Worm (Caenorhabditis elegans) whole organism, L3 larva: ENCODE data around the gene atl-1.

Experiments
- R02D3.7 ChIP-seq: fragments of 150-350 bp; optimal IDR thresholded peaks from 2 replicates; lab custom pipeline; 2014; ENCODE audit warnings: missing biosample characterization, missing genetic modification characterization
- aly-2 ChIP-seq: fragments of 150-350 bp; optimal IDR thresholded peaks from 2 replicates; lab custom pipeline; 2014; ENCODE audit warnings: missing biosample characterization, missing genetic modification characterization
- ama-1 ChIP-seq: fragments of 150-350 bp; optimal IDR thresholded peaks from 2 replicates; lab custom pipeline; 2018
- ceh-28 ChIP-seq: fragments of 150-350 bp; optimal IDR thresholded peaks from 2 replicates; lab custom pipeline; 2014; ENCODE audit warnings: missing biosample characterization, missing genetic modification reagents, missing genetic modification characterization
- ceh-9 ChIP-seq: sonication (generic microtip); optimal IDR thresholded peaks from 2 replicates; lab custom pipeline; 2018; ENCODE audit warnings: missing biosample characterization, missing genetic modification characterization
- daf-12 ChIP-seq: fragments of 150-350 bp; optimal IDR thresholded peaks from 2 replicates; lab custom pipeline; 2014; ENCODE audit warnings: missing biosample characterization, missing genetic modification reagents, missing genetic modification characterization
- egl-27 ChIP-seq: sonication (generic microtip); optimal IDR thresholded peaks from 4 replicates; lab custom pipeline; 2017; ENCODE audit warnings: missing biosample characterization, missing genetic modification reagents, missing genetic modification characterization
- egl-5 ChIP-seq: fragments of 150-350 bp; optimal IDR thresholded peaks from 2 replicates; lab custom pipeline; 2017; ENCODE audit warnings: missing biosample characterization, missing genetic modification reagents, missing genetic modification characterization, inconsistent platforms
- elt-1 ChIP-seq: fragments of 150-350 bp; optimal IDR thresholded peaks from 2 replicates; lab custom pipeline; 2014; ENCODE audit warnings: missing biosample characterization, missing genetic modification characterization
- elt-2 ChIP-seq: sonication (generic microtip); optimal IDR thresholded peaks from 2 replicates; lab custom pipeline; 2016; ENCODE audit warnings: missing genetic modification reagents, mild to moderate bottlenecking, missing genetic modification characterization, missing compliant biosample characterization
- elt-3 ChIP-seq, 3 experiments: fragments of 150-350 bp in 1 of 3; sonication (generic microtip) in 2 of 3; optimal IDR thresholded peaks; 2 replicates in 2 of 3; 4 replicates in 1 of 3; lab custom pipeline; 2014 to 2017; ENCODE audit warnings: missing biosample characterization in 3 of 3, missing genetic modification characterization in 3 of 3
- fkh-2 ChIP-seq: fragments of 150-350 bp; optimal IDR thresholded peaks from 2 replicates; lab custom pipeline; 2014; ENCODE audit warnings: missing biosample characterization, missing genetic modification reagents, missing genetic modification characterization
- fos-1 ChIP-seq: fragments of 150-350 bp; optimal IDR thresholded peaks from 2 replicates; lab custom pipeline; 2014; ENCODE audit warnings: missing biosample characterization, missing genetic modification characterization
- hmg-11 ChIP-seq: sonication (generic microtip); optimal IDR thresholded peaks from 2 replicates; lab custom pipeline; 2016; ENCODE audit warnings: missing genetic modification characterization, missing compliant biosample characterization
- jun-1 ChIP-seq: fragments of 150-350 bp; optimal IDR thresholded peaks from 2 replicates; lab custom pipeline; 2014; ENCODE audit warnings: missing biosample characterization, missing genetic modification reagents, missing genetic modification characterization
- lin-15B ChIP-seq: fragments of 150-350 bp; optimal IDR thresholded peaks from 2 replicates; lab custom pipeline; 2014; ENCODE audit warnings: missing biosample characterization, missing genetic modification characterization
- lin-39 ChIP-seq: fragments of 150-350 bp; optimal IDR thresholded peaks from 2 replicates; lab custom pipeline; 2018; ENCODE audit warnings: missing biosample characterization, missing genetic modification reagents, missing genetic modification characterization
- lsy-12 ChIP-seq: sonication (generic microtip); optimal IDR thresholded peaks from 2 replicates; lab custom pipeline; 2016; ENCODE audit warnings: mild to moderate bottlenecking, missing genetic modification characterization, missing compliant biosample characterization
- nfya-1 ChIP-seq: sonication (generic microtip); optimal IDR thresholded peaks from 2 replicates; lab custom pipeline; 2017; ENCODE audit warnings: missing genetic modification characterization, mild to moderate bottlenecking, missing compliant biosample characterization, antibody characterized with exemption, moderate library complexity; ENCODE audit not compliant: insufficient read depth
- nhr-11 ChIP-seq: fragments of 150-350 bp; optimal IDR thresholded peaks from 2 replicates; lab custom pipeline; 2014; ENCODE audit warnings: missing biosample characterization, missing genetic modification characterization
- nhr-12 ChIP-seq: fragments of 150-350 bp; optimal IDR thresholded peaks from 2 replicates; lab custom pipeline; 2014; ENCODE audit warnings: missing biosample characterization, missing genetic modification characterization
- nhr-237 ChIP-seq: fragments of 150-350 bp; optimal IDR thresholded peaks from 2 replicates; lab custom pipeline; 2014; ENCODE audit warnings: missing biosample characterization, missing genetic modification characterization
- nhr-25 ChIP-seq: sonication (generic microtip); optimal IDR thresholded peaks from 2 replicates; lab custom pipeline; 2017; ENCODE audit warnings: missing biosample characterization, missing genetic modification characterization
- nhr-28 ChIP-seq: fragments of 150-350 bp; optimal IDR thresholded peaks from 2 replicates; lab custom pipeline; 2014; ENCODE audit warnings: missing biosample characterization, missing genetic modification characterization
- nhr-67 ChIP-seq: fragments of 150-350 bp; optimal IDR thresholded peaks from 2 replicates; lab custom pipeline; 2014; ENCODE audit warnings: missing biosample characterization, missing genetic modification characterization
- nhr-76 ChIP-seq: fragments of 150-350 bp; sonication (generic microtip); optimal IDR thresholded peaks from 5 replicates; lab custom pipeline; 2014; ENCODE audit warnings: missing biosample characterization, missing genetic modification characterization
- nhr-77 ChIP-seq: fragments of 150-350 bp; optimal IDR thresholded peaks from 2 replicates; lab custom pipeline; 2014; ENCODE audit warnings: missing biosample characterization, missing genetic modification characterization
- pha-4 ChIP-seq: fragments of 150-350 bp; optimal IDR thresholded peaks from 2 replicates; lab custom pipeline; 2014; ENCODE audit warnings: missing biosample characterization, missing genetic modification reagents, missing genetic modification characterization
- skn-1 ChIP-seq: fragments of 150-350 bp; optimal IDR thresholded peaks from 2 replicates; lab custom pipeline; 2014; ENCODE audit warnings: missing biosample characterization, missing genetic modification characterization
- snpc-4 ChIP-seq: fragments of 150-350 bp; optimal IDR thresholded peaks from 2 replicates; lab custom pipeline; 2014; ENCODE audit warnings: missing biosample characterization, missing genetic modification characterization
- unc-39 ChIP-seq: sonication (generic microtip); optimal IDR thresholded peaks from 4 replicates; lab custom pipeline; 2017; ENCODE audit warnings: missing biosample characterization, missing genetic modification characterization
- unc-62 ChIP-seq: fragments of 150-350 bp; sonication (generic microtip); optimal IDR thresholded peaks from 4 replicates; lab custom pipeline; 2014; ENCODE audit warnings: missing biosample characterization, missing genetic modification reagents, missing genetic modification characterization
- zag-1 ChIP-seq: fragments of 150-350 bp; optimal IDR thresholded peaks from 2 replicates; lab custom pipeline; 2014; ENCODE audit warnings: missing biosample characterization, missing genetic modification characterization
- ztf-11 ChIP-seq: fragments of 150-350 bp; optimal IDR thresholded peaks from 2 replicates; lab custom pipeline; 2014; ENCODE audit warnings: missing biosample characterization, missing genetic modification characterization
- ztf-4 ChIP-seq: fragments of 150-350 bp; optimal IDR thresholded peaks from 2 replicates; lab custom pipeline; 2014; ENCODE audit warnings: missing biosample characterization, missing genetic modification characterization

Gene atl-1

DNA sequence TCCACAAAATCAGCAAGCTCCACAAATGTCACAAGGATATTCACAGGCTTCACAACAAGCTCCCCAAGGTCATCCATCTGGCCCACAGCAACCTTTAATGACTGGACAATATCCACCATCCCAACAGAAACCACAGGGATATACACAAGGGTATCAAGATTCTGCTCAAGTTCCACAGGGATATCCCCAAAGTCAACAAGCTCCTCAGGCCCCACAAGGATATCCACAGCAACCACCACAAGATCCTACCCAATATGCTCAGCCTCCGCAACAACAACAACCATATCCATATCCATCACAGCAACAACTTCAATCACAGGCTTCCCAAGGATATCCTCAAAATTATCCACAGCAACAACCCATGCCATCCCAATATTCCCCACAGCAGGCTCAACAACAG lies 28.7 kb downstream of the atl-1 start:
- TF ChIP-seq lin-15B (tag; lab: Kevin White, UChicago): no peak
- TF ChIP-seq egl-27 (tag; lab: Kevin White, UChicago): no peak
- TF ChIP-seq R02D3.7 (tag; lab: Kevin White, UChicago): no peak
- TF ChIP-seq daf-12 (tag; lab: Kevin White, UChicago): no peak
- TF ChIP-seq pha-4 (tag; lab: Kevin White, UChicago): no peak
- TF ChIP-seq fos-1 (tag; lab: Kevin White, UChicago): no peak
- TF ChIP-seq elt-1: no peak
- no peak for TF ChIP-seq zag-1
- TF ChIP-seq nhr-25 (tag; lab: Kevin White, UChicago): no peak
- TF ChIP-seq nhr-12 (tag; lab: Kevin White, UChicago): no peak
- no peak for TF ChIP-seq hmg-11 (tag; lab: Kevin White, UChicago)
- TF ChIP-seq ama-1: no peak
- no peak for TF ChIP-seq unc-62
- no peak for TF ChIP-seq nhr-76 (tag; lab: Kevin White, UChicago)
- no peak for TF ChIP-seq elt-2 (tag; lab: Kevin White, UChicago)
- TF ChIP-seq jun-1 (tag; lab: Kevin White, UChicago): no peak

- TF ChIP-seq nhr-28 (no peak), aly-2 (tag; lab: Kevin White, UChicago) (no peak), fkh-2 (tag; lab: Kevin White, UChicago) (no peak), unc-62 (no peak), nfya-1 (tag; lab: Kevin White, UChicago) (no peak), lsy-12 (no peak), skn-1 (tag; lab: Kevin White, UChicago) (no peak), ceh-9 (tag; lab: Kevin White, UChicago) (no peak)
Measured at ce11 chrV:9616130-9616529, 29.3 kb downstream of the atl-1 start.

DNA sequence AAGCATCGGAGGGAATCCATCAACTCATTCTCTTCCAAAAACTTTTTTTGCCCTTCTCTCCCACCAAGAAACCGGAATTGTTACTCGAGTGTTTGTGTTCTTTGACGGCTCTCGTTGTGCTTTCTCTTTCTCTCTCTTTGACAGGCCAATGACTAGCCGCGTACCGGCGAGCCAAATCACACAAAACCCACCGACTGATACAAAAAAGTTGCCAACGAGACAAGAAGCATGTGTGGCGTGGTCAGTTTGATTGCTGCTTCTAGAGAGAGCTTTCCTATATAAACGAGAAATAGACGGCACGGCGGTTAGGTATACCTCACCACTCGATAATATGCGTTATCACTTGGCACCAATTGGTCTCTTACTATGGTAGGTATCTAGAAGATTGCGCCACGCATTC lies 29.7 kb downstream of the atl-1 start, which contains the start of gene pqn-63:
Gene pqn-63 (plus strand): TSS at position 307 of the 400 bp plus-strand sequence.
- TF ChIP-seq nhr-77 (tag; lab: Kevin White, UChicago): no peak
- TF ChIP-seq lin-39 (tag; lab: Kevin White, UChicago): no peak
- no peak for TF ChIP-seq nhr-237
- TF ChIP-seq pha-4 (tag; lab: Kevin White, UChicago): peak; percentile 42

DNA sequence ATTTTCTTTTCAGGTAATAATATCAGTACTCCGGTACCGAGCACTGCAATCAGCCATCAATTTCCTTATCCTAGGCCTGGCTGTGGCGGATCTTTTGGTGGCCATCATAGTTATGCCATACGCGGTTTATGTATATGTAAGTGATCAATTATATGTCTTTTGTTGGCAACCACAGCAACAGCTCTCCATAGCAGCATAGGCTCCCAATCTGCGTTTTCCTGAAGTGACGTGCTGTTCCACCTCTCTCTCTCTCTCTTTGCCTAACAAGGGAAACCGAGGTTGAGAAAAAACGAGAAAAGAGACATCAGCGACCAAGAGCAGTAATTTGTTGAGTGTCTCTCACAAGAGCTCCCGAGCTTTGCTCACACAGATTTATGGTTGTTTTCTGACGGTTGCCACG lies 36.2 kb downstream of the atl-1 start:
- no peak for TF ChIP-seq nhr-67 (tag; lab: Kevin White, UChicago)
- no peak for TF ChIP-seq nhr-11 (tag; lab: Kevin White, UChicago)
- TF ChIP-seq unc-39: no peak

ce11 chrV:9608256-9608655 lies 37.1 kb downstream of the atl-1 start, which contains the start of gene dop-2:
TSS of gene dop-2 (plus strand) at chrV:9608556.
- no peak for TF ChIP-seq ztf-11
- no peak for TF ChIP-seq ceh-28 (tag; lab: Kevin White, UChicago)
- TF ChIP-seq pha-4 (tag; lab: Kevin White, UChicago): no peak
- no peak for TF ChIP-seq R02D3.7 (tag; lab: Kevin White, UChicago)
- no peak for TF ChIP-seq egl-27 (tag; lab: Kevin White, UChicago)
- TF ChIP-seq ztf-4 (tag; lab: Kevin White, UChicago): no peak
- no peak for TF ChIP-seq unc-62
- TF ChIP-seq unc-39: no peak
- no peak for TF ChIP-seq nhr-12 (tag; lab: Kevin White, UChicago)
- TF ChIP-seq nhr-77 (tag; lab: Kevin White, UChicago): no peak
- no peak for TF ChIP-seq elt-3 (tag; optimal IDR thresholded peaks at IDR 0.05; lab: Kevin White, UChicago)
- no peak for TF ChIP-seq nfya-1 (tag; lab: Kevin White, UChicago)
- no peak for TF ChIP-seq egl-5 (tag; lab: Kevin White, UChicago)
- TF ChIP-seq ceh-9 (tag; lab: Kevin White, UChicago): no peak
- no peak for TF ChIP-seq fos-1 (tag; lab: Kevin White, UChicago)

- TF ChIP-seq skn-1 (tag; lab: Kevin White, UChicago) (no peak), nhr-77 (tag; lab: Kevin White, UChicago) (no peak), snpc-4 (tag; lab: Kevin White, UChicago) (no peak), fkh-2 (tag; lab: Kevin White, UChicago) (no peak), nhr-67 (tag; lab: Kevin White, UChicago) (no peak)
Measured at ce11 chrV:9590317-9590716, 55.1 kb downstream of the atl-1 start, which contains the start of gene K09G1.2. TSS of gene K09G1.2 (plus strand) at chrV:9590617.
